Worm (Caenorhabditis elegans) whole organism, L4 larva: ENCODE data around the gene C06E7.88.

Source experiments
- D1046.2 ChIP-seq: fragments of 200-800 bp; sonication (Bioruptor generic); IDR thresholded peaks from 2 replicates; pipeline ENCODE4 v1.3.6; 2022; ENCODE audit warnings: missing genetic modification characterization, missing compliant biosample characterization
- R02D3.7 ChIP-seq: fragments of 150-350 bp; sonication (generic microtip); optimal IDR thresholded peaks from 3 replicates; lab custom pipeline; 2014; ENCODE audit warnings: missing biosample characterization, missing genetic modification characterization
- Y105C5A.15 ChIP-seq: fragments of 200-800 bp; sonication (Bioruptor generic); IDR thresholded peaks from 2 replicates; pipeline ENCODE4 v1.3.6; 2022; ENCODE audit warnings: missing genetic modification characterization, missing compliant biosample characterization
- Y48G9A.11 ChIP-seq: fragments of 200-800 bp; sonication (Bioruptor generic); IDR thresholded peaks from 2 replicates; pipeline ENCODE4 v1.3.6; 2022; ENCODE audit warnings: missing genetic modification reagents, missing genetic modification characterization, missing compliant biosample characterization
- aly-2 ChIP-seq: sonication (generic microtip); optimal IDR thresholded peaks from 2 replicates; lab custom pipeline; 2018; ENCODE audit warnings: missing biosample characterization, missing genetic modification characterization
- ama-1 ChIP-seq: fragments of 150-350 bp; optimal IDR thresholded peaks from 2 replicates; lab custom pipeline; 2014; ENCODE audit warnings: inconsistent platforms, mixed read lengths
- arid-1 ChIP-seq: fragments of 200-800 bp; sonication (Bioruptor generic); conservative IDR thresholded peaks from 2 replicates; pipeline ENCODE4 v1.3.6; 2022; ENCODE audit warnings: missing genetic modification reagents, missing genetic modification characterization, missing compliant biosample characterization
- attf-4 ChIP-seq: sonication (generic microtip); optimal IDR thresholded peaks from 3 replicates; lab custom pipeline; 2017; ENCODE audit warnings: missing biosample characterization, missing genetic modification characterization
- ceh-20 ChIP-seq: fragments of 200-800 bp; sonication (Bioruptor generic); IDR thresholded peaks from 2 replicates; pipeline ENCODE4 v1.3.6; 2022; ENCODE audit warnings: missing genetic modification reagents, missing genetic modification characterization, missing compliant biosample characterization
- cey-2 ChIP-seq: sonication (generic microtip); optimal IDR thresholded peaks from 3 replicates; lab custom pipeline; 2017; ENCODE audit warnings: missing genetic modification characterization, mild to moderate bottlenecking, missing compliant biosample characterization, antibody characterized with exemption, borderline replicate concordance; ENCODE audit not compliant: insufficient read depth
- daf-19 ChIP-seq: fragments of 200-800 bp; sonication (Bioruptor generic); conservative IDR thresholded peaks from 2 replicates; pipeline ENCODE4 v1.3.6; 2022; ENCODE audit warnings: missing genetic modification characterization, missing compliant biosample characterization
- dmd-6 ChIP-seq: fragments of 200-800 bp; sonication (Bioruptor generic); IDR thresholded peaks from 2 replicates; pipeline ENCODE4 v1.3.6; 2022; ENCODE audit warnings: missing genetic modification reagents, missing genetic modification characterization, missing compliant biosample characterization
- dmd-8 ChIP-seq: fragments of 200-800 bp; sonication (Bioruptor generic); IDR thresholded peaks from 2 replicates; pipeline ENCODE4 v1.3.6; 2022; ENCODE audit warnings: missing genetic modification characterization, missing compliant biosample characterization
- dpl-1 ChIP-seq: fragments of 150-350 bp; optimal IDR thresholded peaks from 2 replicates; lab custom pipeline; 2014; ENCODE audit warnings: missing biosample characterization, missing genetic modification reagents, missing genetic modification characterization
- duxl-1 ChIP-seq: sonication (generic microtip); optimal IDR thresholded peaks from 2 replicates; lab custom pipeline; 2016; ENCODE audit warnings: mild to moderate bottlenecking, missing genetic modification characterization, moderate library complexity, missing compliant biosample characterization; ENCODE audit not compliant: poor library complexity
- egl-43 ChIP-seq: fragments of 200-800 bp; sonication (Bioruptor generic); IDR thresholded peaks from 2 replicates; pipeline ENCODE4 v1.3.6; 2022; ENCODE audit warnings: missing genetic modification reagents, missing genetic modification characterization, missing compliant biosample characterization
- fkh-10 ChIP-seq: fragments of 150-350 bp; optimal IDR thresholded peaks from 2 replicates; lab custom pipeline; 2014; ENCODE audit warnings: missing biosample characterization, missing genetic modification reagents, missing genetic modification characterization
- hlh-11 ChIP-seq: fragments of 200-800 bp; sonication (Bioruptor generic); optimal IDR thresholded peaks from 2 replicates; lab custom pipeline; 2018; ENCODE audit warnings: mild to moderate bottlenecking, missing genetic modification characterization, missing compliant biosample characterization
- lin-29 ChIP-seq: fragments of 200-800 bp; sonication (Bioruptor generic); IDR thresholded peaks from 2 replicates; pipeline ENCODE4 v1.3.6; 2022; ENCODE audit warnings: missing genetic modification reagents, missing genetic modification characterization, missing compliant biosample characterization
- lin-38 ChIP-seq: fragments of 200-800 bp; sonication (Bioruptor generic); IDR thresholded peaks from 2 replicates; pipeline ENCODE4 v1.3.6; 2022; ENCODE audit warnings: missing genetic modification reagents, missing genetic modification characterization, missing compliant biosample characterization
- lin-39 ChIP-seq: fragments of 150-350 bp; optimal IDR thresholded peaks from 2 replicates; lab custom pipeline; 2014; ENCODE audit warnings: missing biosample characterization, missing genetic modification reagents, missing genetic modification characterization
- madf-9 ChIP-seq: fragments of 200-800 bp; sonication (Bioruptor generic); conservative IDR thresholded peaks from 2 replicates; pipeline ENCODE4 v1.3.6; 2022; ENCODE audit warnings: missing genetic modification reagents, missing genetic modification characterization, missing compliant biosample characterization
- mes-2 ChIP-seq: sonication (generic microtip); optimal IDR thresholded peaks from 2 replicates; lab custom pipeline; 2016; ENCODE audit warnings: missing genotype, mild to moderate bottlenecking, missing genetic modification characterization, missing compliant biosample characterization; ENCODE audit not compliant: poor library complexity, severe bottlenecking
- mxl-2 ChIP-seq: fragments of 200-800 bp; sonication (Bioruptor generic); conservative IDR thresholded peaks from 2 replicates; pipeline ENCODE4 v1.3.6; 2022; ENCODE audit warnings: missing genetic modification reagents, missing genetic modification characterization, missing compliant biosample characterization
- nhr-11 ChIP-seq: fragments of 150-350 bp; optimal IDR thresholded peaks from 2 replicates; lab custom pipeline; 2014; ENCODE audit warnings: missing biosample characterization, missing genetic modification characterization
- nhr-237 ChIP-seq: sonication (generic microtip); optimal IDR thresholded peaks from 2 replicates; lab custom pipeline; 2017; ENCODE audit warnings: missing biosample characterization, missing genetic modification characterization
- nhr-28 ChIP-seq: fragments of 150-350 bp; optimal IDR thresholded peaks from 2 replicates; lab custom pipeline; 2014; ENCODE audit warnings: missing biosample characterization, missing genetic modification characterization
- nhr-6 ChIP-seq: fragments of 150-350 bp; optimal IDR thresholded peaks from 2 replicates; lab custom pipeline; 2014; ENCODE audit warnings: missing biosample characterization, missing genetic modification characterization
- php-3 ChIP-seq: fragments of 200-800 bp; sonication (Bioruptor generic); IDR thresholded peaks from 2 replicates; pipeline ENCODE4 v1.3.6; 2022; ENCODE audit warnings: missing genetic modification reagents, missing genetic modification characterization, missing compliant biosample characterization
- saeg-2 ChIP-seq: fragments of 200-800 bp; sonication (Bioruptor generic); IDR thresholded peaks from 2 replicates; pipeline ENCODE4 v1.3.6; 2022; ENCODE audit warnings: missing genetic modification reagents, missing genetic modification characterization, missing compliant biosample characterization
- set-16 ChIP-seq: fragments of 200-800 bp; sonication (Bioruptor generic); IDR thresholded peaks from 2 replicates; pipeline ENCODE4 v1.3.6; 2022; ENCODE audit warnings: missing genetic modification reagents, missing genetic modification characterization, missing compliant biosample characterization
- skn-1 ChIP-seq: fragments of 150-350 bp; optimal IDR thresholded peaks from 2 replicates; lab custom pipeline; 2014; ENCODE audit warnings: missing biosample characterization, missing genetic modification characterization
- snpc-4 ChIP-seq: fragments of 150-350 bp; optimal IDR thresholded peaks from 2 replicates; lab custom pipeline; 2014; ENCODE audit warnings: missing biosample characterization, missing genetic modification characterization
- spr-1 ChIP-seq: sonication (generic microtip); optimal IDR thresholded peaks from 2 replicates; lab custom pipeline; 2016; ENCODE audit warnings: mild to moderate bottlenecking, missing genetic modification characterization, missing compliant biosample characterization
- tag-97 ChIP-seq: fragments of 200-800 bp; sonication (Bioruptor generic); IDR thresholded peaks from 2 replicates; pipeline ENCODE4 v1.3.6; 2022; ENCODE audit warnings: missing genetic modification characterization, missing compliant biosample characterization
- unc-62 ChIP-seq, 3 experiments: fragments of 150-350 bp in 1 of 3; sonication (generic microtip); optimal IDR thresholded peaks in 2 of 3; peaks in 1 of 3; 1 replicate in 1 of 3; 2 replicates in 2 of 3; lab custom pipeline; 2014 to 2017; ENCODE audit warnings: missing biosample characterization in 3 of 3, missing genetic modification characterization in 3 of 3, missing genetic modification reagents in 3 of 3, missing genotype in 1 of 3
- vab-7 ChIP-seq: fragments of 200-800 bp; sonication (Bioruptor generic); IDR thresholded peaks from 2 replicates; pipeline ENCODE4 v1.3.6; 2022; ENCODE audit warnings: missing genetic modification reagents, missing genetic modification characterization, missing compliant biosample characterization
- zfp-2 ChIP-seq: sonication (generic microtip); optimal IDR thresholded peaks from 2 replicates; lab custom pipeline; 2016; ENCODE audit warnings: mild to moderate bottlenecking, missing genetic modification characterization, missing compliant biosample characterization
- zip-11 ChIP-seq: fragments of 200-800 bp; sonication (Bioruptor generic); IDR thresholded peaks from 2 replicates; pipeline ENCODE4 v1.3.6; 2022; ENCODE audit warnings: missing genetic modification characterization, missing compliant biosample characterization
- ztf-11 ChIP-seq: fragments of 150-350 bp; optimal IDR thresholded peaks from 2 replicates; lab custom pipeline; 2014; ENCODE audit warnings: missing biosample characterization, missing genetic modification characterization

The C06E7.88 gene

ce11 chrIV:5895190-5895589, 28.1 kb upstream of the C06E7.88 start, which contains the start of gene nspb-6:
Gene nspb-6 (plus strand): TSS chrIV:5895490.
- TF ChIP-seq duxl-1 (tag; lab: Kevin White, UChicago) (no peak), dmd-8 (no peak), ama-1 (no peak), hlh-11 (tag; lab: Kevin White, UChicago) (no peak), nhr-6 (no peak), dmd-6 (GFP tag; lab: Robert Waterston, UW) (no peak), egl-43 (GFP tag; lab: Robert Waterston, UW) (no peak), snpc-4 (no peak), R02D3.7 (tag; lab: Kevin White, UChicago) (no peak), madf-9 (GFP tag; lab: Robert Waterston, UW) (no peak), saeg-2 (no peak), zip-11 (GFP tag; lab: Robert Waterston, UW) (no peak)
- TF ChIP-seq, all 104 proteins: peak for 0

- TF ChIP-seq ceh-20, result no peak
- no peak for TF ChIP-seq D1046.2 (GFP tag; lab: Robert Waterston, UW)
- no peak for TF ChIP-seq zfp-2 (tag; lab: Kevin White, UChicago)
- no peak for TF ChIP-seq lin-29 (GFP tag; lab: Robert Waterston, UW)
- TF ChIP-seq nhr-28 (tag; lab: Kevin White, UChicago), result no peak
- no peak for TF ChIP-seq php-3
- no peak for TF ChIP-seq Y48G9A.11 (GFP tag; lab: Robert Waterston, UW)
- TF ChIP-seq ztf-11 (tag; lab: Kevin White, UChicago), result no peak
- TF ChIP-seq egl-43 (GFP tag; lab: Robert Waterston, UW), result no peak
- TF ChIP-seq set-16, result no peak
- no peak for TF ChIP-seq dpl-1 (GFP tag; lab: Kevin White, UChicago)
Measured at ce11 chrIV:5891265-5891664, 24.2 kb upstream of the C06E7.88 start, which contains the start of gene H04M03.3. Gene H04M03.3 (plus strand): TSS chrIV:5891565.

DNA sequence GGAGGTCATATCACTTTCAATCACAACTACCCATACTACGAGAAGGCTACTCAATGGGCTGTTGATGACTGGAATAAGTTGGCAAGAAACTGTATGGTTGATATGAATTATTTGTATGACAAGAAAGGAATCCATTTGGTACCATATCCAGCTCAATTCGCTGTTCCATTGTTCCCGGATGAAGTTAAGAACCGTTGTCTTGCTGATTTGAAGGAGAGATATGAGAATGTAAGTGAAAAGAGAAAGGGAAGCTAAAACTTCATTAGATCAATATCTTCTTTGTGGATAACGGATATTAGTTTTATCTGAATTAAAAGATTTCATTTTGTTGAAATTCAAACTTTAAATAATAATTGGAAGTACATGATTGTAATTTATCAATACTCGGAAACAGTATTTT, 19.5 kb upstream of the C06E7.88 start:
- TF ChIP-seq skn-1 (tag; lab: Kevin White, UChicago) (no peak), unc-62 (GFP tag; optimal IDR thresholded peaks at IDR 0.05 in 1 of 2; lab: Kevin White, UChicago) (no peak), unc-62 (tag; optimal IDR thresholded peaks at IDR 0.05; lab: Kevin White, UChicago) (no peak), nhr-6 (no peak), spr-1 (tag; lab: Kevin White, UChicago) (no peak), mxl-2 (GFP tag; lab: Robert Waterston, UW) (no peak)

- TF ChIP-seq unc-62 (GFP tag; optimal IDR thresholded peaks at IDR 0.05 in 1 of 2; lab: Kevin White, UChicago), result peak in 1 of 2 experiments; percentile 29
- no peak for TF ChIP-seq unc-62 (tag; optimal IDR thresholded peaks at IDR 0.05; lab: Kevin White, UChicago)
- TF ChIP-seq lin-38 (GFP tag; lab: Robert Waterston, UW), result no peak
- TF ChIP-seq spr-1 (tag; lab: Kevin White, UChicago), result no peak
Measured at ce11 chrIV:5885180-5885887, 18.2 kb upstream of the C06E7.88 start, which contains the start of gene glf-1. Gene glf-1 (plus strand): TSS chrIV:5885835.

DNA sequence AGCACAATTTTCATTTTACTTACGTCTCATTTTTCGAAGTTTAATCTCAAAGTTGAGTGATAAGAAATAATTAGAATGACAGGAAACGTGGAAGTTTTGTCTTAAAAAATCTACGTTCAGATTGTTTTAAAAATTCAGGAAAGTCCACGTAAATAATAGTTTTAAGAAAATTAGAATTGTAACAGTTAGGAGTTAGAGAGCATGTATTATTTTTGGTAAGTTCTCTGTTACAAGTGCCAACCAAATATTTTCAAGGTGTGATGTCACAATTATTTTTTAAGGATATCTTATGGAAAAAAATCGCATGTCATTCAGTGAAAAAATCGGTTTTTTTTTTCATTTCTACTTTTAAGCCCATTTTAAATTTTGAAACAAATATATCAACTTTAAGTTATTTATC, 17.4 kb upstream of the C06E7.88 start, which contains the start of gene H04M03.11:
H04M03.11 (minus strand) TSS at position 101 of the 400 bp plus-strand sequence.
- no peak for TF ChIP-seq daf-19 (GFP tag; lab: Robert Waterston, UW)
- no peak for TF ChIP-seq ama-1
- no peak for TF ChIP-seq vab-7
- no peak for TF ChIP-seq dmd-6 (GFP tag; lab: Robert Waterston, UW)
- no peak for TF ChIP-seq Y105C5A.15 (GFP tag; lab: Robert Waterston, UW)
- no peak for TF ChIP-seq zip-11 (GFP tag; lab: Robert Waterston, UW)
- no peak for TF ChIP-seq aly-2
- no peak for TF ChIP-seq fkh-10 (GFP tag; lab: Kevin White, UChicago)
- no peak for TF ChIP-seq lin-39 (tag; lab: Kevin White, UChicago)
- TF ChIP-seq tag-97 (GFP tag; lab: Robert Waterston, UW), result no peak
- TF ChIP-seq mes-2 (tag; lab: Kevin White, UChicago), result no peak
- TF ChIP-seq nhr-11, result no peak
- TF ChIP-seq nhr-237, result no peak
- no peak for TF ChIP-seq arid-1
- no peak for TF ChIP-seq skn-1 (tag; lab: Kevin White, UChicago)
- TF ChIP-seq attf-4 (tag; lab: Kevin White, UChicago), result no peak
- TF ChIP-seq cey-2 (tag; lab: Kevin White, UChicago), result no peak
